Fruit fly (Drosophila melanogaster): ENCODE data around the gene CG43115.
A peak's percentile ranks its signal among the peaks of the same experiment; 100 is the strongest.

DNA sequence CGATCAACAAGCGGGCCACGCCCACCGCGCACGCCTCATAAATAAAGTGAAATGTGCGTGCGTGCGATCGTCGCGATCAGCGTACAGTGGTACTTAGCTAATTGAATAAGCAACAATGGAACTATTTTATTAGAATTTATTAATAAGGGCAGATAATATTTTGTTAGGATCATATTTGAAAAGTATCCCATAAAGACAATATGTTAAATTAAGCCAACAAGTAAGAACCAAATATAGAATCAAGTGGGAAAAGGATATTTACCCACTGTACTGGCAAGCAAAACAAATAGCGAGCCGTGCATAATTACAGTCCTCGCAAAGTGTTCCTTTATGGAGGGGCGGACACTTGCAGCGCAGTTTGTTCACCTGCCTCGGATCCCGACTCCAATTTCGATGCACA, 44.1 kb downstream of the CG43115 start:
- TF ChIP-seq Dfd (GFP tag; optimal IDR thresholded peaks at IDR 0.05) (no peak), fru (GFP tag; optimal IDR thresholded peaks at IDR 0.05) (peak; percentile 42), tai (GFP tag; optimal IDR thresholded peaks at IDR 0.05) (no peak), woc (GFP tag; optimal IDR thresholded peaks at IDR 0.05) (no peak), jim (GFP tag; optimal IDR thresholded peaks at IDR 0.05) (no peak), usp (GFP tag; optimal IDR thresholded peaks at IDR 0.05) (no peak), Abd-B (GFP tag; optimal IDR thresholded peaks at IDR 0.05) (no peak), Jra (GFP tag; optimal IDR thresholded peaks at IDR 0.05) (no peak), sage (GFP tag; optimal IDR thresholded peaks at IDR 0.05) (no peak), h (GFP tag; optimal IDR thresholded peaks at IDR 0.05) (peak; percentile 61), Mio (GFP tag; optimal IDR thresholded peaks at IDR 0.05) (no peak), GATAd (GFP tag; optimal IDR thresholded peaks at IDR 0.05) (no peak)
